Worm (Caenorhabditis elegans) whole organism, L1 larva: ENCODE data around the gene F09F9.2.

Experiments
- C04F5.9 ChIP-seq: sonication (generic microtip); optimal IDR thresholded peaks from 2 replicates; lab custom pipeline; 2016; ENCODE audit warnings: missing genetic modification characterization, missing compliant biosample characterization
- C16A3.4 ChIP-seq: fragments of 150-350 bp; optimal IDR thresholded peaks from 2 replicates; lab custom pipeline; 2014; ENCODE audit warnings: missing biosample characterization, missing genetic modification characterization
- C34B4.2 ChIP-seq: sonication (generic microtip); optimal IDR thresholded peaks from 2 replicates; lab custom pipeline; 2017; ENCODE audit warnings: mild to moderate bottlenecking, missing genetic modification characterization, missing compliant biosample characterization
- F16B12.6 ChIP-seq: fragments of 150-350 bp; optimal IDR thresholded peaks from 2 replicates; lab custom pipeline; 2014; ENCODE audit warnings: missing biosample characterization, missing genetic modification characterization
- aha-1 ChIP-seq: fragments of 150-350 bp; optimal IDR thresholded peaks from 2 replicates; lab custom pipeline; 2014; ENCODE audit warnings: missing biosample characterization, missing genetic modification characterization
- alr-1 ChIP-seq: fragments of 200-800 bp; sonication (Bioruptor generic); optimal IDR thresholded peaks from 2 replicates; lab custom pipeline; 2018; ENCODE audit warnings: borderline replicate concordance, mild to moderate bottlenecking, missing genetic modification characterization, missing compliant biosample characterization
- aly-2 ChIP-seq: fragments of 150-350 bp; optimal IDR thresholded peaks from 2 replicates; lab custom pipeline; 2014; ENCODE audit warnings: missing biosample characterization, missing genetic modification characterization
- ama-1 ChIP-seq: fragments of 150-350 bp; optimal IDR thresholded peaks from 2 replicates; lab custom pipeline; 2014
- blmp-1 ChIP-seq: fragments of 150-350 bp; optimal IDR thresholded peaks from 2 replicates; lab custom pipeline; 2014; ENCODE audit warnings: missing biosample characterization, missing genetic modification characterization
- ceh-82 ChIP-seq, 3 experiments: fragments of 150-350 bp in 1 of 3; sonication (generic microtip) in 2 of 3; optimal IDR thresholded peaks; 2 replicates each; lab custom pipeline; 2014 to 2017; ENCODE audit warnings: missing biosample characterization in 3 of 3, missing genetic modification characterization in 3 of 3
- dsc-1 ChIP-seq: sonication (generic microtip); optimal IDR thresholded peaks from 2 replicates; lab custom pipeline; 2016; ENCODE audit warnings: mild to moderate bottlenecking, missing genetic modification characterization, missing compliant biosample characterization
- efl-1 ChIP-seq, 4 experiments: fragments of 150-350 bp; optimal IDR thresholded peaks in 3 of 4; peaks in 1 of 4; 1 replicate in 1 of 4; 2 replicates in 3 of 4; lab custom pipeline; 2014; ENCODE audit warnings: missing biosample characterization in 2 of 4, missing genetic modification characterization in 2 of 4, missing genetic modification reagents in 2 of 4
- egl-13 ChIP-seq: sonication (generic microtip); optimal IDR thresholded peaks from 2 replicates; lab custom pipeline; 2016; ENCODE audit warnings: missing genotype, missing genetic modification reagents, missing genetic modification characterization, missing compliant biosample characterization
- egl-27 ChIP-seq, 2 experiments: fragments of 150-350 bp in 1 of 2; sonication (generic microtip); optimal IDR thresholded peaks; 3 replicates each; lab custom pipeline; 2017 to 2018; ENCODE audit warnings: missing biosample characterization in 2 of 2, missing genetic modification characterization in 2 of 2, missing genetic modification reagents in 2 of 2
- ets-5 ChIP-seq: fragments of 200-800 bp; sonication (Bioruptor generic); IDR thresholded peaks from 2 replicates; pipeline ENCODE4 v1.3.6; 2022; ENCODE audit warnings: missing genetic modification characterization, missing compliant biosample characterization
- fkh-4 ChIP-seq: sonication (generic microtip); optimal IDR thresholded peaks from 2 replicates; lab custom pipeline; 2016; ENCODE audit warnings: missing compliant biosample characterization, missing genetic modification characterization, borderline replicate concordance
- grh-1 ChIP-seq: fragments of 200-800 bp; sonication (Bioruptor generic); IDR thresholded peaks from 2 replicates; pipeline ENCODE4 v1.3.6; 2022; ENCODE audit warnings: missing genetic modification reagents, missing genetic modification characterization, missing compliant biosample characterization
- hlh-4 ChIP-seq: sonication (generic microtip); optimal IDR thresholded peaks from 2 replicates; lab custom pipeline; 2016; ENCODE audit warnings: mild to moderate bottlenecking, missing genetic modification characterization, missing compliant biosample characterization
- isw-1 ChIP-seq: fragments of 200-800 bp; sonication (Bioruptor generic); IDR thresholded peaks from 2 replicates; pipeline ENCODE4 v1.3.6; 2022; ENCODE audit warnings: missing genetic modification characterization, missing compliant biosample characterization
- lin-14 ChIP-seq: fragments of 200-800 bp; sonication (Bioruptor generic); optimal IDR thresholded peaks from 2 replicates; lab custom pipeline; 2018; ENCODE audit warnings: mild to moderate bottlenecking, missing genetic modification characterization, moderate library complexity, missing compliant biosample characterization
- lin-35 ChIP-seq, 2 experiments: fragments of 150-350 bp; optimal IDR thresholded peaks; 2 replicates each; lab custom pipeline; 2014; ENCODE audit warnings: missing biosample characterization in 2 of 2, missing genetic modification characterization in 2 of 2, missing genetic modification reagents in 2 of 2
- lin-39 ChIP-seq: fragments of 150-350 bp; optimal IDR thresholded peaks from 2 replicates; lab custom pipeline; 2014; ENCODE audit warnings: missing biosample characterization, missing genetic modification reagents, missing genetic modification characterization
- mab-9 ChIP-seq: fragments of 200-800 bp; sonication (Bioruptor generic); IDR thresholded peaks from 2 replicates; pipeline ENCODE4 v1.3.6; 2022; ENCODE audit warnings: missing genetic modification reagents, missing genetic modification characterization, missing compliant biosample characterization
- mdl-1 ChIP-seq, 2 experiments: fragments of 150-350 bp; optimal IDR thresholded peaks; 2 replicates each; lab custom pipeline; 2014 to 2017; ENCODE audit warnings: missing biosample characterization in 2 of 2, missing genetic modification characterization in 2 of 2, inconsistent platforms in 1 of 2
- nhr-11 ChIP-seq: fragments of 150-350 bp; optimal IDR thresholded peaks from 2 replicates; lab custom pipeline; 2014; ENCODE audit warnings: missing biosample characterization, missing genetic modification characterization
- nhr-12 ChIP-seq: sonication (generic microtip); optimal IDR thresholded peaks from 2 replicates; lab custom pipeline; 2017; ENCODE audit warnings: missing biosample characterization, missing genetic modification characterization
- nhr-19 ChIP-seq: fragments of 200-800 bp; sonication (Bioruptor generic); conservative IDR thresholded peaks from 2 replicates; pipeline ENCODE4 v1.3.6; 2022; ENCODE audit warnings: missing genetic modification characterization, missing compliant biosample characterization
- nhr-237 ChIP-seq: fragments of 150-350 bp; optimal IDR thresholded peaks from 2 replicates; lab custom pipeline; 2014; ENCODE audit warnings: missing biosample characterization, missing genetic modification characterization
- nhr-28 ChIP-seq: fragments of 150-350 bp; optimal IDR thresholded peaks from 2 replicates; lab custom pipeline; 2014; ENCODE audit warnings: missing biosample characterization, missing genetic modification characterization
- nhr-84 ChIP-seq: sonication (generic microtip); optimal IDR thresholded peaks from 2 replicates; lab custom pipeline; 2017; ENCODE audit warnings: missing biosample characterization, missing genetic modification characterization
- pag-3 ChIP-seq: sonication (generic microtip); optimal IDR thresholded peaks from 2 replicates; lab custom pipeline; 2017; ENCODE audit warnings: missing genetic modification characterization, mild to moderate bottlenecking, missing compliant biosample characterization, antibody characterized with exemption, borderline replicate concordance; ENCODE audit not compliant: insufficient read depth
- pax-3 ChIP-seq: fragments of 200-800 bp; sonication (Bioruptor generic); optimal IDR thresholded peaks from 2 replicates; lab custom pipeline; 2018; ENCODE audit warnings: mild to moderate bottlenecking, missing genetic modification characterization, moderate library complexity, missing compliant biosample characterization
- pqm-1 ChIP-seq: sonication (generic microtip); optimal IDR thresholded peaks from 3 replicates; lab custom pipeline; 2017; ENCODE audit warnings: missing biosample characterization, missing genetic modification characterization
- skn-1 ChIP-seq: fragments of 150-350 bp; optimal IDR thresholded peaks from 2 replicates; lab custom pipeline; 2014; ENCODE audit warnings: missing biosample characterization, missing genetic modification characterization
- snu-23 ChIP-seq: sonication (generic microtip); optimal IDR thresholded peaks from 2 replicates; lab custom pipeline; 2016; ENCODE audit warnings: missing genetic modification characterization, missing compliant biosample characterization
- sptf-1 ChIP-seq: fragments of 150-350 bp; optimal IDR thresholded peaks from 2 replicates; lab custom pipeline; 2014; ENCODE audit warnings: missing biosample characterization, missing genetic modification characterization
- sup-37 ChIP-seq: fragments of 200-800 bp; sonication (Bioruptor generic); optimal IDR thresholded peaks from 2 replicates; lab custom pipeline; 2018; ENCODE audit warnings: mild to moderate bottlenecking, missing genetic modification characterization, missing compliant biosample characterization
- swsn-7 ChIP-seq: sonication (generic microtip); optimal IDR thresholded peaks from 2 replicates; lab custom pipeline; 2016; ENCODE audit warnings: missing genetic modification characterization, missing compliant biosample characterization
- tlp-1 ChIP-seq: fragments of 150-350 bp; optimal IDR thresholded peaks from 2 replicates; lab custom pipeline; 2014; ENCODE audit warnings: missing biosample characterization, missing genetic modification characterization
- unc-30 ChIP-seq: sonication (generic microtip); optimal IDR thresholded peaks from 2 replicates; lab custom pipeline; 2017; ENCODE audit warnings: missing biosample characterization, missing genetic modification characterization
- unc-62 ChIP-seq: fragments of 150-350 bp; optimal IDR thresholded peaks from 2 replicates; lab custom pipeline; 2014; ENCODE audit warnings: missing biosample characterization, missing genetic modification reagents, missing genetic modification characterization
- zip-4 ChIP-seq: fragments of 200-800 bp; sonication (Bioruptor generic); optimal IDR thresholded peaks from 2 replicates; lab custom pipeline; 2018; ENCODE audit warnings: mild to moderate bottlenecking, missing genetic modification characterization, moderate library complexity, missing compliant biosample characterization
- ztf-11 ChIP-seq, 2 experiments: sonication (generic microtip); optimal IDR thresholded peaks; 2 replicates each; lab custom pipeline; 2016 to 2017; ENCODE audit warnings: missing genetic modification characterization in 2 of 2, missing biosample characterization in 1 of 2, missing compliant biosample characterization in 1 of 2
- ztf-4 ChIP-seq: fragments of 150-350 bp; optimal IDR thresholded peaks from 2 replicates; lab custom pipeline; 2014; ENCODE audit warnings: missing biosample characterization, missing genetic modification characterization

The F09F9.2 gene

ce11 chrX:4111416-4111815 lies at the start of gene F09F9.2:
Gene F09F9.2 (minus strand): TSS chrX:4111440.
- TF ChIP-seq egl-13 (tag; lab: Kevin White, UChicago) = no peak
- TF ChIP-seq blmp-1 (tag; lab: Kevin White, UChicago) = peak; percentile 76
- TF ChIP-seq ztf-11 (tag; optimal IDR thresholded peaks at IDR 0.05; lab: Kevin White, UChicago) = no peak

ce11 chrX:4159929-4160328 lies 48.7 kb upstream of the F09F9.2 start:
- TF ChIP-seq egl-27 (tag; optimal IDR thresholded peaks at IDR 0.05; lab: Kevin White, UChicago) (no peak), ceh-82 (tag; optimal IDR thresholded peaks at IDR 0.05; lab: Kevin White, UChicago) (no peak), nhr-19 (GFP tag; lab: Robert Waterston, UW) (no peak), fkh-4 (tag; lab: Kevin White, UChicago) (no peak), nhr-11 (tag; lab: Kevin White, UChicago) (no peak), lin-39 (tag; lab: Kevin White, UChicago) (no peak), swsn-7 (tag; lab: Kevin White, UChicago) (no peak), nhr-12 (no peak), C16A3.4 (no peak), grh-1 (GFP tag; lab: Robert Waterston, UW) (no peak), C04F5.9 (tag; lab: Kevin White, UChicago) (no peak), zip-4 (GFP tag; lab: Kevin White, UChicago) (no peak), C34B4.2 (tag; lab: Kevin White, UChicago) (no peak), nhr-84 (tag; lab: Kevin White, UChicago) (no peak), sptf-1 (no peak), lin-14 (GFP tag; lab: Kevin White, UChicago) (no peak), ama-1 (lab: Kevin White, UChicago) (no peak)

- TF ChIP-seq blmp-1 (tag; lab: Kevin White, UChicago) = peak; percentile 32
- TF ChIP-seq isw-1 = no peak
- no peak for TF ChIP-seq egl-13 (tag; lab: Kevin White, UChicago)
- no peak for TF ChIP-seq nhr-237 (tag; lab: Kevin White, UChicago)
- TF ChIP-seq efl-1 (optimal IDR thresholded peaks at IDR 0.05; lab: Kevin White, UChicago) = no peak
- TF ChIP-seq efl-1 (GFP tag; optimal IDR thresholded peaks at IDR 0.05 in 1 of 2; lab: Kevin White, UChicago) = peak in 1 of 2 experiments; percentile 60
- peak; percentile 13 for TF ChIP-seq lin-14 (GFP tag; lab: Kevin White, UChicago)
- no peak for TF ChIP-seq alr-1 (tag; lab: Kevin White, UChicago)
Observed at ce11 chrX:4159185-4159871, 48.1 kb upstream of the F09F9.2 start.

ce11 chrX:4157896-4158295 lies 46.7 kb upstream of the F09F9.2 start:
- TF ChIP-seq pax-3 (tag; lab: Kevin White, UChicago) = no peak
- no peak for TF ChIP-seq aha-1
- TF ChIP-seq sup-37 (GFP tag; lab: Kevin White, UChicago) = no peak
- no peak for TF ChIP-seq zip-4 (GFP tag; lab: Kevin White, UChicago)
- no peak for TF ChIP-seq ets-5 (GFP tag; lab: Robert Waterston, UW)
- TF ChIP-seq dsc-1 (tag; lab: Kevin White, UChicago) = peak; percentile 67
- TF ChIP-seq aly-2 (tag; lab: Kevin White, UChicago) = no peak
- TF ChIP-seq skn-1 = peak; percentile 22
- TF ChIP-seq hlh-4 (tag; lab: Kevin White, UChicago) = no peak
- no peak for TF ChIP-seq pqm-1 (tag; lab: Kevin White, UChicago)
- TF ChIP-seq nhr-19 (GFP tag; lab: Robert Waterston, UW) = no peak
- TF ChIP-seq grh-1 (GFP tag; lab: Robert Waterston, UW) = no peak
- no peak for TF ChIP-seq unc-30
- TF ChIP-seq unc-62 (GFP tag; lab: Kevin White, UChicago) = no peak
- TF ChIP-seq ztf-4 (tag; lab: Kevin White, UChicago) = no peak
- TF ChIP-seq mdl-1 (tag; optimal IDR thresholded peaks at IDR 0.05; lab: Kevin White, UChicago) = peak in 1 of 2 experiments; percentile 22
- no peak for TF ChIP-seq C34B4.2 (tag; lab: Kevin White, UChicago)
- no peak for TF ChIP-seq C04F5.9 (tag; lab: Kevin White, UChicago)
- no peak for TF ChIP-seq tlp-1 (tag; lab: Kevin White, UChicago)
- peak; percentile 50 for TF ChIP-seq snu-23 (GFP tag; lab: Kevin White, UChicago)
- no peak for TF ChIP-seq F16B12.6 (tag; lab: Kevin White, UChicago)
- TF ChIP-seq mab-9 (GFP tag; lab: Robert Waterston, UW) = no peak
- TF ChIP-seq pag-3 (tag; lab: Kevin White, UChicago) = no peak
- peak in 1 of 2 experiments; percentile 8 for TF ChIP-seq lin-35 (GFP tag; optimal IDR thresholded peaks at IDR 0.05; lab: Kevin White, UChicago)
- TF ChIP-seq sptf-1 = no peak
- no peak for TF ChIP-seq egl-27 (tag; optimal IDR thresholded peaks at IDR 0.05; lab: Kevin White, UChicago)
- no peak for TF ChIP-seq swsn-7 (tag; lab: Kevin White, UChicago)
- TF ChIP-seq alr-1 (tag; lab: Kevin White, UChicago) = no peak
- TF ChIP-seq nhr-28 (tag; lab: Kevin White, UChicago) = no peak
